Fruit fly (Drosophila melanogaster) Kc167 (cell line): ENCODE measurements around the gene CG7126.

Experiments used
- psq ChIP-seq: fragments of >200 bp; optimal IDR thresholded peaks from 2 replicates; lab custom pipeline; 2017; ENCODE audit warnings: missing external identifiers
- ttk ChIP-seq: sonication (Bioruptor generic); optimal IDR thresholded peaks from 2 replicates; lab custom pipeline; 2017; ENCODE audit warnings: missing external identifiers

dm6 chr3R:18294488-18294887 is 8.2 kb downstream of the CG7126 start:
- no peak for TF ChIP-seq psq
- TF ChIP-seq ttk: no peak
